Worm (Caenorhabditis elegans) whole organism, early embryonic: ENCODE data around the gene catp-6.

Experiments
- B0310.2 ChIP-seq: sonication (generic microtip); optimal IDR thresholded peaks from 2 replicates; lab custom pipeline; 2016; ENCODE audit warnings: mild to moderate bottlenecking, missing genetic modification characterization, missing compliant biosample characterization
- F13C5.2 ChIP-seq: sonication (generic microtip); optimal IDR thresholded peaks from 2 replicates; lab custom pipeline; 2017; ENCODE audit warnings: mild to moderate bottlenecking, missing genetic modification characterization, inconsistent platforms, missing compliant biosample characterization
- aly-1 ChIP-seq: sonication (generic microtip); optimal IDR thresholded peaks from 2 replicates; lab custom pipeline; 2016; ENCODE audit warnings: missing genetic modification characterization, missing compliant biosample characterization
- ama-1 ChIP-seq: fragments of 150-350 bp; optimal IDR thresholded peaks from 2 replicates; lab custom pipeline; 2014
- ceh-13 ChIP-seq: fragments of 200-800 bp; sonication (Bioruptor generic); optimal IDR thresholded peaks from 2 replicates; lab custom pipeline; 2018; ENCODE audit warnings: mild to moderate bottlenecking, missing genetic modification characterization, missing compliant biosample characterization
- ceh-36 ChIP-seq: sonication (generic microtip); optimal IDR thresholded peaks from 2 replicates; lab custom pipeline; 2016; ENCODE audit warnings: missing genetic modification characterization, inconsistent platforms, missing compliant biosample characterization
- ets-7 ChIP-seq: sonication (generic microtip); optimal IDR thresholded peaks from 2 replicates; lab custom pipeline; 2016; ENCODE audit warnings: missing genotype, missing genetic modification characterization, missing compliant biosample characterization
- flt-1 ChIP-seq: fragments of 200-800 bp; sonication (Bioruptor generic); IDR thresholded peaks from 2 replicates; pipeline ENCODE4 v1.3.6; 2022; ENCODE audit warnings: missing genetic modification characterization, missing compliant biosample characterization
- hmbx-1 ChIP-seq: sonication (generic microtip); optimal IDR thresholded peaks from 2 replicates; lab custom pipeline; 2016; ENCODE audit warnings: mild to moderate bottlenecking, missing genetic modification characterization, missing compliant biosample characterization
- hmg-4 ChIP-seq: fragments of 200-800 bp; sonication (Bioruptor generic); optimal IDR thresholded peaks from 2 replicates; lab custom pipeline; 2018; ENCODE audit warnings: mild to moderate bottlenecking, missing genetic modification characterization, missing compliant biosample characterization
- hnd-1 ChIP-seq: sonication (generic microtip); optimal IDR thresholded peaks from 2 replicates; lab custom pipeline; 2016; ENCODE audit warnings: missing genetic modification characterization, missing compliant biosample characterization
- pes-1 ChIP-seq: fragments of 200-800 bp; sonication (Bioruptor generic); IDR thresholded peaks from 2 replicates; pipeline ENCODE4 v1.3.6; 2022; ENCODE audit warnings: missing genetic modification reagents, missing genetic modification characterization, missing compliant biosample characterization
- scrt-1 ChIP-seq: fragments of 200-800 bp; sonication (Bioruptor generic); IDR thresholded peaks from 2 replicates; pipeline ENCODE4 v1.3.6; 2022; ENCODE audit warnings: missing genetic modification characterization, missing compliant biosample characterization
- sea-1 ChIP-seq: fragments of 200-800 bp; sonication (Bioruptor generic); conservative IDR thresholded peaks from 2 replicates; pipeline ENCODE4 v1.3.6; 2022; ENCODE audit warnings: missing genetic modification characterization, missing compliant biosample characterization
- tbx-11 ChIP-seq: fragments of 200-800 bp; sonication (Bioruptor generic); IDR thresholded peaks from 2 replicates; pipeline ENCODE4 v1.3.6; 2022; ENCODE audit warnings: missing genetic modification characterization, missing compliant biosample characterization
- tbx-37 ChIP-seq: fragments of 200-800 bp; sonication (Bioruptor generic); conservative IDR thresholded peaks from 2 replicates; pipeline ENCODE4 v1.3.6; 2022; ENCODE audit warnings: missing genetic modification reagents, missing genetic modification characterization, missing compliant biosample characterization
- tra-4 ChIP-seq: sonication (generic microtip); optimal IDR thresholded peaks from 2 replicates; lab custom pipeline; 2017; ENCODE audit warnings: missing genetic modification characterization, missing compliant biosample characterization

The catp-6 gene

ce11 chrIV:9811487-9811886 is 12.9 kb downstream of the catp-6 start:
- TF ChIP-seq ama-1 (lab: Kevin White, UChicago) (no peak), pes-1 (no peak), flt-1 (GFP tag; lab: Robert Waterston, UW) (no peak), ets-7 (tag; lab: Kevin White, UChicago) (no peak), hmg-4 (GFP tag; lab: Kevin White, UChicago) (no peak), tra-4 (tag; lab: Kevin White, UChicago) (no peak), tbx-11 (GFP tag; lab: Robert Waterston, UW) (no peak), hmbx-1 (no peak), ceh-13 (no peak), F13C5.2 (tag; lab: Kevin White, UChicago) (no peak), tbx-37 (no peak)

DNA sequence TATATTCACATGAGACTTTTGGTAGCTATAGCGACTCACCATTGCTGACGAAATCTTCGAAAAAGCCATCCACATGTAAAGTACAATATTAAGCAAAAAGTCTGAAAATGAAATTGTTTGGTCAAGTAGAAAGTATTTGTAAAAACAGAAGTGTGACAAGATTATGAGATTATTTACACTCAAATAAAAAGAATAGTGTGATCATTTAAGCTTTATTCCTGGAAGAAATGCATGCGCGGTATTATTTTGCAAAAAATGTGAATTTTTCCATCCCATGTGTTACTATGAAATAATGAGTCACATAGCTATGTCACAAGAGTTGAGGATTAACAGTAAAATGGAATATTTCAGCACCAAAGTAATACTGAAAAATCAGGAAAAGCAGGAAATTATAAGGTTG is 13.7 kb downstream of the catp-6 start, which contains the start of gene dct-15:
Gene dct-15, minus strand, starts transcription at position 101 of the 400 bp plus-strand sequence.
- TF ChIP-seq flt-1 (GFP tag; lab: Robert Waterston, UW) (no peak), tbx-37 (no peak), hmg-4 (GFP tag; lab: Kevin White, UChicago) (no peak), pes-1 (no peak), hnd-1 (tag; lab: Kevin White, UChicago) (no peak), B0310.2 (no peak), aly-1 (tag; lab: Kevin White, UChicago) (no peak), tra-4 (tag; lab: Kevin White, UChicago) (no peak), scrt-1 (no peak), sea-1 (GFP tag; lab: Robert Waterston, UW) (no peak), ets-7 (tag; lab: Kevin White, UChicago) (no peak), ceh-36 (tag; lab: Kevin White, UChicago) (no peak), hmbx-1 (no peak), ceh-13 (no peak), ama-1 (lab: Kevin White, UChicago) (no peak), tbx-11 (GFP tag; lab: Robert Waterston, UW) (no peak), F13C5.2 (tag; lab: Kevin White, UChicago) (no peak)

DNA sequence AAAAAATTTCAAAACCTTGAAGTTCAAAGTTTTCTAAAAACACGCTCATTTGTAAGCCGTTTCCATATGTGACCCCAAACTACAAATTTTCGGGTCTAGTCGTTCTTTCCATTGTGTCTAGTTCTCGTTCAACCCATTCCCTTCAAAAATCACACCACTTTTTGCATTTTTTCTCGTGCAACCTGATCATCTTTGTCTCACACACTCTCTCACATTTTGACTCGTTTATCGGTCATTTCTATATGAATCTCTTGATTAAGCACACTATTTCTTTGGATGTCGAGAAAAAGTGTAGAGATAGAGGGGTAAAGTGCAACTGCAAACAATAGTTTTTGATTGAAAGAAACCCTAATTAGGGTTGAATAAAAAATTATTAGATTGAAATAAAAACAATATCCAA is 20.8 kb downstream of the catp-6 start:
- TF ChIP-seq tra-4 (tag; lab: Kevin White, UChicago) (no peak), hmbx-1 (no peak), aly-1 (tag; lab: Kevin White, UChicago) (no peak), hmg-4 (GFP tag; lab: Kevin White, UChicago) (no peak), B0310.2 (no peak), pes-1 (no peak), F13C5.2 (tag; lab: Kevin White, UChicago) (no peak), hnd-1 (tag; lab: Kevin White, UChicago) (no peak), flt-1 (GFP tag; lab: Robert Waterston, UW) (no peak), ets-7 (tag; lab: Kevin White, UChicago) (no peak)

DNA sequence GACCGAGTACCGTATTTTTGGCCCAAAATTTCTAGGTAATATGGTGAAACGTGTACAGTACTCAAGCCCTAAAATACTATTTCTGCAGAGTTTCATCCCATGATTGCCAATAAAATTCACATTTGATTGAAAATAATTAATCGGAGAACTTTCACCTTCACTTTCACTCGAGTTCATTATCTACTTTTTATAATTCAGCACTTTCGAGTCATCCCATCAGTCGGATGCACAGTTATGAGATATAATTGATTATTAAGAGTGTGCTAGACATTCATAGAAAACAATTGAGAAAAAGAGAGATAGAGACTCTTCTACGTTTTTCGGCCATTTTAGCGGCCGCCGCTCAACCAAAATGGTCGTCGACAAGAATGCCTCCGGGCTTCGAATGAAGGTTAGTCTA is 21.7 kb downstream of the catp-6 start, which contains the start of gene fat-3:
Gene fat-3, plus strand, starts transcription at position 313 of the 400 bp plus-strand sequence.
- TF ChIP-seq B0310.2, result no peak
- no peak for TF ChIP-seq flt-1 (GFP tag; lab: Robert Waterston, UW)
- TF ChIP-seq F13C5.2 (tag; lab: Kevin White, UChicago), result no peak
- TF ChIP-seq hmg-4 (GFP tag; lab: Kevin White, UChicago), result no peak
- TF ChIP-seq ets-7 (tag; lab: Kevin White, UChicago), result no peak
- TF ChIP-seq scrt-1, result no peak
- no peak for TF ChIP-seq hmbx-1
- TF ChIP-seq pes-1, result no peak
- TF ChIP-seq ceh-13, result no peak
- TF ChIP-seq ama-1 (lab: Kevin White, UChicago), result no peak
- TF ChIP-seq sea-1 (GFP tag; lab: Robert Waterston, UW), result no peak
- no peak for TF ChIP-seq aly-1 (tag; lab: Kevin White, UChicago)

DNA sequence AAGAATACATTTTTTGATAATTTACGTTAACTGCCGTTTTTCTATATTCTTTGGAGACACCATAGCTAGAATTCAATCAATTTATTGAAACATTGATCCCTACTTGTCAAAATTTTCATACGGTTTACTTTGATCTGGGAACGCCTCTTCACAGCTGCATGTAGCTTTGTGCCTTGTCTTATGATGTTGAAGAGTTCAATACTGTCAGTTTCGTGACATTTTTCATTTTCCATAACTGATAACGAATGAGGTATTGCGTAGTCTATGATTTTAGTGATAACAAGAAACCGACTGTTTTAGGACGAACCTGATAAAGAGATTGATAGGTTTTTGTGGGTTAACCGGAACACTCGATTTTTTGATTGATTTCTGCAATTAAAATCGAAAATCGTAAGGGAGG is 23.0 kb downstream of the catp-6 start:
- no peak for TF ChIP-seq ceh-13

DNA sequence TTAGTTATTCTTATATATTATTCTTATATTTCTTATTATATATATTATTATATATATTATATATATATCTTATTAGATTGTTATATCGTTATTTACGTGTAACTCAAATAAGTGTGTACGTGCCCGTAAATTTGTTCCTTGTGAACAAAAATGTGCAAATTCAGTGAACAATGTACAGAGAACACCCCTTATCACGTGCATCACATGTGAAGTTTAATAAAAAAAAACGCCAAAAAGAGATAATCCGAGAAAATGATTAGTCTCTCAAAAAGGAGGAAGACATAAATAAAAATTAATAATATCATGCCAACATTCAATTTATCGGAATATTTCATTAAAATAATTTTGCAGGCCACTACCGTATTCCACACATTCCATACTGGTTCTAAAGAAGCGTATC is 24.7 kb downstream of the catp-6 start:
- TF ChIP-seq hnd-1 (tag; lab: Kevin White, UChicago) (no peak), sea-1 (GFP tag; lab: Robert Waterston, UW) (no peak), hmbx-1 (no peak), scrt-1 (no peak), F13C5.2 (tag; lab: Kevin White, UChicago) (no peak), tbx-37 (no peak), ceh-36 (tag; lab: Kevin White, UChicago) (no peak), flt-1 (GFP tag; lab: Robert Waterston, UW) (no peak), aly-1 (tag; lab: Kevin White, UChicago) (no peak), tbx-11 (GFP tag; lab: Robert Waterston, UW) (no peak), pes-1 (no peak), ceh-13 (no peak), ets-7 (tag; lab: Kevin White, UChicago) (no peak), ama-1 (lab: Kevin White, UChicago) (no peak)

DNA sequence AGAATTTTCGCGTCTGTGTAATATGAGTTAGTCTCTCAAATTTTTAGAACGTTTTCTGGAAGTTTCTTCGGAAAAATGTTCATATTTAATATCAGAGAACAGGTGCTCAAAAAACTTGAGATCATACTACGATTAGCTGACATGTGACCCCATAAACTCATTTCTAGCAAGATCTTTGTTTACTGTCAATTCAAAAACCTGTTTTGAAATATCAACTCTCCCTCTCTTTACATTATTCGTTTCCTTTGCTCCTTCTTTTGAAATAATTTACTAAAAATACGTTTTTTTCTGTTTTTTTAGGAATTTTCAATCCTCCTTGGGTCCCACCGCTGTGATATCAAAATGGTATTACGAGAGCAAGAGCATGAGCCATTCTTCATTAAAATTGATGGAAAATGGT is 25.3 kb downstream of the catp-6 start, which contains the start of gene fat-4:
Gene fat-4, plus strand, starts transcription at position 301 of the 400 bp plus-strand sequence.
- TF ChIP-seq ceh-36 (tag; lab: Kevin White, UChicago) (no peak), hnd-1 (tag; lab: Kevin White, UChicago) (no peak), pes-1 (no peak), B0310.2 (no peak), ama-1 (lab: Kevin White, UChicago) (no peak), tra-4 (tag; lab: Kevin White, UChicago) (no peak), tbx-37 (no peak), hmbx-1 (no peak), scrt-1 (no peak), aly-1 (tag; lab: Kevin White, UChicago) (no peak), ceh-13 (no peak), sea-1 (GFP tag; lab: Robert Waterston, UW) (no peak), F13C5.2 (tag; lab: Kevin White, UChicago) (no peak), hmg-4 (GFP tag; lab: Kevin White, UChicago) (no peak), flt-1 (GFP tag; lab: Robert Waterston, UW) (no peak), ets-7 (tag; lab: Kevin White, UChicago) (no peak), tbx-11 (GFP tag; lab: Robert Waterston, UW) (no peak)
